Fruit fly (Drosophila melanogaster) whole organism, embryonic: ENCODE data around the gene CG15534.

Experiments used
- Aef1 ChIP-seq: fragments of 200-800 bp; sonication (Bioruptor generic); IDR thresholded peaks from 3 replicates; pipeline ENCODE4 v1.3.6; 2022; ENCODE audit warnings: missing biosample characterization, missing genetic modification characterization
- Antp ChIP-seq: fragments of 200-800 bp; sonication (Bioruptor generic); optimal IDR thresholded peaks from 3 replicates; lab custom pipeline; 2016; ENCODE audit warnings: missing biosample characterization, missing genetic modification characterization
- Asciz ChIP-seq: fragments of 200-800 bp; sonication (Bioruptor generic); optimal IDR thresholded peaks from 2 replicates; lab custom pipeline; 2017; ENCODE audit warnings: missing biosample characterization, mild to moderate bottlenecking, missing genetic modification characterization, missing genetic modification reagents
- Atf3 ChIP-seq: fragments of 200-800 bp; sonication (Bioruptor generic); optimal IDR thresholded peaks from 3 replicates; lab custom pipeline; 2016; ENCODE audit warnings: missing biosample characterization, missing genetic modification characterization
- Awh ChIP-seq: fragments of 200-800 bp; sonication (Bioruptor generic); IDR thresholded peaks from 2 replicates; pipeline ENCODE4, ENCODE4 v1.3.6; 2022; ENCODE audit warnings: missing biosample characterization, missing genetic modification characterization
- Bdp1 ChIP-seq: fragments of 200-800 bp; sonication (Bioruptor generic); optimal IDR thresholded peaks from 3 replicates; lab custom pipeline; 2016; ENCODE audit warnings: missing biosample characterization, missing genetic modification characterization
- CG10462 ChIP-seq: fragments of 200-800 bp; sonication (Bioruptor generic); optimal IDR thresholded peaks from 2 replicates; lab custom pipeline; 2016; ENCODE audit warnings: missing biosample characterization, missing genetic modification characterization
- CG11560 ChIP-seq: fragments of 200-800 bp; sonication (Bioruptor generic); IDR thresholded peaks from 3 replicates; pipeline ENCODE4 v1.3.6; 2022; ENCODE audit warnings: missing biosample characterization, missing genetic modification characterization
- CG11695 ChIP-seq: fragments of 200-800 bp; sonication (Bioruptor generic); IDR thresholded peaks from 3 replicates; pipeline ENCODE4 v1.3.6; 2022; ENCODE audit warnings: missing biosample characterization, missing genetic modification characterization
- CG14014 ChIP-seq: fragments of 200-800 bp; sonication (Bioruptor generic); IDR thresholded peaks from 2 replicates; pipeline ENCODE4 v1.3.6; 2022; ENCODE audit warnings: missing biosample characterization, missing genetic modification characterization
- CG14710 ChIP-seq: fragments of 200-800 bp; sonication (Bioruptor generic); optimal IDR thresholded peaks from 3 replicates; lab custom pipeline; 2019; ENCODE audit warnings: missing biosample characterization, mild to moderate bottlenecking, missing genetic modification characterization, moderate library complexity
- CG14965 ChIP-seq: fragments of 200-800 bp; sonication (Bioruptor generic); optimal IDR thresholded peaks from 2 replicates; lab custom pipeline; 2016; ENCODE audit warnings: missing biosample characterization, missing genetic modification characterization, borderline replicate concordance
- CG15011 ChIP-seq: fragments of 200-800 bp; sonication (Bioruptor generic); optimal IDR thresholded peaks from 3 replicates; lab custom pipeline; 2018; ENCODE audit warnings: missing biosample characterization, mild to moderate bottlenecking, missing genetic modification characterization
- CG15514 ChIP-seq: fragments of 200-800 bp; sonication (Bioruptor generic); optimal IDR thresholded peaks from 3 replicates; lab custom pipeline; 2017; ENCODE audit warnings: missing biosample characterization, missing genetic modification characterization, mild to moderate bottlenecking, moderate library complexity, missing genetic modification reagents
- CG17802 ChIP-seq: fragments of 200-800 bp; sonication (Bioruptor generic); optimal IDR thresholded peaks from 2 replicates; lab custom pipeline; 2018; ENCODE audit warnings: missing biosample characterization, mild to moderate bottlenecking, missing genetic modification characterization, moderate library complexity
- CG18619 ChIP-seq: fragments of 200-800 bp; sonication (Bioruptor generic); optimal IDR thresholded peaks from 3 replicates; lab custom pipeline; 2017; ENCODE audit warnings: missing biosample characterization, mild to moderate bottlenecking, missing genetic modification characterization
- CG32532 ChIP-seq: fragments of 200-800 bp; sonication (Bioruptor generic); IDR thresholded peaks from 2 replicates; pipeline ENCODE4 v1.3.6; 2022; ENCODE audit warnings: missing biosample characterization, missing genetic modification characterization
- CG33213 ChIP-seq: fragments of 200-800 bp; sonication (Bioruptor generic); optimal IDR thresholded peaks from 3 replicates; lab custom pipeline; 2016; ENCODE audit warnings: missing biosample characterization, missing genetic modification characterization
- CG3995 ChIP-seq: fragments of 200-800 bp; sonication (Bioruptor generic); optimal IDR thresholded peaks from 3 replicates; lab custom pipeline; 2016; ENCODE audit warnings: missing biosample characterization, missing genetic modification characterization
- CG8478 ChIP-seq: fragments of >200 bp; optimal IDR thresholded peaks from 2 replicates; lab custom pipeline; 2018
- CG8765 ChIP-seq: fragments of 200-800 bp; sonication (Bioruptor generic); IDR thresholded peaks from 2 replicates; pipeline ENCODE4 v1.3.6; 2022; ENCODE audit warnings: missing biosample characterization, missing genetic modification characterization
- Deaf1 ChIP-seq: fragments of 200-800 bp; optimal IDR thresholded peaks from 3 replicates; lab custom pipeline; 2019; ENCODE audit warnings: missing biosample characterization, mild to moderate bottlenecking, missing genetic modification characterization, moderate library complexity
- Dfd ChIP-seq, 2 experiments: fragments of >200 bp; optimal IDR thresholded peaks; 2 replicates each; lab custom pipeline; 2017; ENCODE audit warnings: missing biosample characterization in 2 of 2, missing genetic modification characterization in 2 of 2
- Fer2 ChIP-seq: fragments of 200-800 bp; sonication (Bioruptor generic); optimal IDR thresholded peaks from 2 replicates; lab custom pipeline; 2018; ENCODE audit warnings: missing biosample characterization, mild to moderate bottlenecking, missing genetic modification characterization, moderate library complexity
- Gug ChIP-seq: fragments of 200-800 bp; sonication (Bioruptor generic); IDR thresholded peaks from 4 replicates; pipeline ENCODE4 v1.3.6; 2022; ENCODE audit warnings: missing biosample characterization, missing genetic modification characterization
- H15 ChIP-seq: fragments of 200-800 bp; sonication (Bioruptor generic); IDR thresholded peaks from 3 replicates; pipeline ENCODE4 v1.3.6; 2022; ENCODE audit warnings: missing biosample characterization, missing genetic modification characterization
- H2.0 ChIP-seq: fragments of 200-800 bp; sonication (Bioruptor generic); IDR thresholded peaks from 2 replicates; pipeline ENCODE4 v1.3.6; 2022; ENCODE audit warnings: missing biosample characterization, missing genetic modification characterization
- HLH4C ChIP-seq: fragments of 200-800 bp; sonication (Bioruptor generic); IDR thresholded peaks from 3 replicates; pipeline ENCODE4 v1.3.6; 2022; ENCODE audit warnings: missing biosample characterization, missing genetic modification characterization; ENCODE audit not compliant: partially characterized antibody
- Hr3 ChIP-seq: fragments of 200-800 bp; sonication (Bioruptor generic); optimal IDR thresholded peaks from 3 replicates; lab custom pipeline; 2016; ENCODE audit warnings: missing biosample characterization, missing genetic modification characterization
- Med ChIP-seq: fragments of 200-800 bp; sonication (Bioruptor generic); peaks from one replicate; lab custom pipeline; 2016; ENCODE audit warnings: missing biosample characterization, missing genetic modification characterization, mild to moderate bottlenecking, inconsistent platforms, moderate library complexity
- NK7.1 ChIP-seq: fragments of 200-800 bp; sonication (Bioruptor generic); optimal IDR thresholded peaks from 3 replicates; lab custom pipeline; 2016; ENCODE audit warnings: missing biosample characterization, missing genetic modification characterization
- Scr ChIP-seq: fragments of 200-800 bp; sonication (Bioruptor generic); IDR thresholded peaks from 2 replicates; pipeline ENCODE4 v1.3.6; 2022; ENCODE audit warnings: missing biosample characterization, missing genetic modification characterization; ENCODE audit not compliant: partially characterized antibody
- Sin3A ChIP-seq: fragments of >200 bp; optimal IDR thresholded peaks from 2 replicates; lab custom pipeline; 2018
- YL-1 ChIP-seq: fragments of 200-800 bp; sonication (Bioruptor generic); optimal IDR thresholded peaks from 3 replicates; lab custom pipeline; 2017; ENCODE audit warnings: missing biosample characterization, mild to moderate bottlenecking, missing genetic modification characterization
- ato ChIP-seq: fragments of 200-800 bp; sonication (Bioruptor generic); IDR thresholded peaks from 2 replicates; pipeline ENCODE4 v1.3.6; 2022; ENCODE audit warnings: missing biosample characterization, missing genetic modification characterization; ENCODE audit not compliant: partially characterized antibody
- az2 ChIP-seq: fragments of 200-800 bp; sonication (Bioruptor generic); optimal IDR thresholded peaks from 3 replicates; lab custom pipeline; 2016; ENCODE audit warnings: missing biosample characterization, missing genetic modification characterization
- btn ChIP-seq: fragments of 200-800 bp; sonication (Bioruptor generic); optimal IDR thresholded peaks from 2 replicates; lab custom pipeline; 2016; ENCODE audit warnings: missing biosample characterization, missing genetic modification characterization
- crp ChIP-seq, 2 experiments: fragments of 200-800 bp; sonication (Bioruptor generic); optimal IDR thresholded peaks; 2 replicates in 1 of 2; 3 replicates in 1 of 2; lab custom pipeline; 2017; ENCODE audit warnings: missing biosample characterization in 2 of 2, missing genetic modification characterization in 2 of 2, mild to moderate bottlenecking in 1 of 2, moderate library complexity in 1 of 2
- da ChIP-seq: fragments of 200-800 bp; sonication (Bioruptor generic); optimal IDR thresholded peaks from 2 replicates; lab custom pipeline; 2016; ENCODE audit warnings: missing biosample characterization, missing genetic modification characterization
- dysf ChIP-seq: fragments of 200-800 bp; sonication (Bioruptor generic); IDR thresholded peaks from 3 replicates; pipeline ENCODE4 v1.3.6; 2022; ENCODE audit warnings: missing biosample characterization, missing genetic modification characterization
- gsb-n ChIP-seq: fragments of 200-800 bp; sonication (Bioruptor generic); optimal IDR thresholded peaks from 3 replicates; lab custom pipeline; 2018; ENCODE audit warnings: missing biosample characterization, mild to moderate bottlenecking, missing genetic modification characterization
- hkb ChIP-seq, 2 experiments: fragments of 200-800 bp in 1 of 2; fragments of >200 bp in 1 of 2; sonication (Bioruptor generic) in 1 of 2; IDR thresholded peaks in 1 of 2; optimal IDR thresholded peaks in 1 of 2; 2 replicates each; pipeline versions ENCODE4 v1.3.6 to Lab custom; 2017 to 2022; ENCODE audit warnings: missing biosample characterization in 1 of 2, missing genetic modification characterization in 1 of 2
- lab ChIP-seq: fragments of 200-800 bp; sonication (Bioruptor generic); optimal IDR thresholded peaks from 3 replicates; lab custom pipeline; 2017; ENCODE audit warnings: missing biosample characterization, missing genetic modification characterization, mild to moderate bottlenecking, moderate library complexity, missing genetic modification reagents
- mam ChIP-seq: fragments of 200-800 bp; sonication (Bioruptor generic); optimal IDR thresholded peaks from 3 replicates; lab custom pipeline; 2016; ENCODE audit warnings: missing biosample characterization, missing genetic modification characterization
- pfk ChIP-seq: fragments of 200-800 bp; sonication (Bioruptor generic); optimal IDR thresholded peaks from 2 replicates; lab custom pipeline; 2018; ENCODE audit warnings: missing biosample characterization, mild to moderate bottlenecking, missing genetic modification characterization, moderate library complexity
- sima ChIP-seq: fragments of 200-800 bp; sonication (Bioruptor generic); optimal IDR thresholded peaks from 2 replicates; lab custom pipeline; 2016; ENCODE audit warnings: missing biosample characterization, missing genetic modification characterization
- so ChIP-seq: fragments of 200-800 bp; sonication (Bioruptor generic); IDR thresholded peaks from 3 replicates; pipeline ENCODE4 v1.3.6; 2022; ENCODE audit warnings: missing biosample characterization, missing genetic modification characterization
- stc ChIP-seq: fragments of 200-800 bp; sonication (Bioruptor generic); IDR thresholded peaks from 2 replicates; pipeline ENCODE4 v1.3.6; 2022; ENCODE audit warnings: missing biosample characterization, missing genetic modification characterization
- vvl ChIP-seq: fragments of 200-800 bp; sonication (Bioruptor generic); IDR thresholded peaks from 2 replicates; pipeline ENCODE4 v1.3.6; 2022; ENCODE audit warnings: missing biosample characterization, missing genetic modification characterization
- zf30C ChIP-seq: fragments of 200-800 bp; sonication (Bioruptor generic); optimal IDR thresholded peaks from 3 replicates; lab custom pipeline; 2018; ENCODE audit warnings: missing biosample characterization, mild to moderate bottlenecking, missing genetic modification characterization

The CG15534 gene

DNA sequence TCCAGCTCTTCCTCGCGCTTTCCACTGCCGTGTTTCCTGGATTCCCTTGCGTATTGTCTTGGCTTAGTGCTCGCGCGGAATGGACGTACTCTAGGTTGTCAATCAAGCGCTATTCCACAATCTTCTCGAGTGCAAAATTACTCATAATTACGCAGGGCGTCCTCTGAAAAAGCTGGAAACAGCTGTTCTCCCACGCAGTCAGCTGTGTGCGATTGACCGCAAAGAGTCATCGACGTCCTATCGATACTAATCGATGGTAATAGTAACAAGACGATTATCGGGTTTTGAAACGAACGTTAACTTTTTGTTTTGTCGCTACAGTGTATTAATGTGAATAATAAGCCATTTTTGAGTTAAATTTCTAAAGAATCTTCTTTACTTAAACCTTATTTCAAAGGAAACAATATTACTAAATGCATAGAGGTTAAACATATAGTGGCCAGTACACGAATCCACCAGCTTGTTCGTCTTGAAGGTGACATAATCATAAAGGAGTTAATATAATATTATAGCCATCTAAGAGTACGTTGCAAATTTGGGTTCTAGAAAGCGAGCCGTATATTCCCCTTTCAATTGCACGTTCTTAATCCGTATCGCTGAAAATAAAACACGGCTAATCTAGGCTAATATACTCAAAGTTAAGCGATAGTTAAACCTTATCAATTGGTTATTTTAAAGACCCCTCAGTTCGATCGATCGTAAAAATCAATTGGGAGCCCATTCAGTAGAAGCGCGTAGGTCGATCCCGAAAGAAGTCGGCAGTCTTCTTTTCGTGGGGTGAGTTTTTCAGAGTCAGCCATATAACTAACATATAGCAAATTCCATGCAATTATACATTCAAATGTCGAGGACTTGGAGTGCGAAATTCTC, 27.4 kb downstream of the CG15534 start, which contains the start of the genes CG2224 and CDase (continued):
- TF ChIP-seq ato: peak; percentile 95
- no peak for TF ChIP-seq Dfd (GFP tag; optimal IDR thresholded peaks at IDR 0.05; lab: Kevin White, UChicago)
- no peak for TF ChIP-seq CG8478 (lab: Kevin White, UChicago)
- no peak for TF ChIP-seq so
- TF ChIP-seq Scr (GFP tag; lab: Robert Waterston, UW): peak; percentile 89
- TF ChIP-seq Awh (GFP tag; lab: Robert Waterston, UW): no peak
- TF ChIP-seq btn: no peak
- TF ChIP-seq CG18619 (GFP tag; lab: Kevin White, UChicago): no peak
- TF ChIP-seq Aef1 (GFP tag; lab: Robert Waterston, UW): no peak
- no peak for TF ChIP-seq CG14965 (GFP tag; lab: Kevin White, UChicago)
- TF ChIP-seq CG15514 (GFP tag; lab: Kevin White, UChicago): peak; percentile 62
- TF ChIP-seq Antp: no peak
- no peak for TF ChIP-seq az2 (GFP tag; lab: Kevin White, UChicago)
- TF ChIP-seq dysf: no peak
- no peak for TF ChIP-seq CG11560 (tag; lab: Robert Waterston, UW)
- no peak for TF ChIP-seq mam
- no peak for TF ChIP-seq CG10462 (GFP tag; lab: Kevin White, UChicago)
- TF ChIP-seq CG33213: no peak
- TF ChIP-seq gsb-n (tag; lab: Kevin White, UChicago): no peak
- no peak for TF ChIP-seq Gug (GFP tag; lab: Robert Waterston, UW)
- TF ChIP-seq zf30C (GFP tag; lab: Kevin White, UChicago): no peak
- no peak for TF ChIP-seq NK7.1 (GFP tag; lab: Kevin White, UChicago)
- no peak for TF ChIP-seq YL-1 (GFP tag; lab: Kevin White, UChicago)
- TF ChIP-seq Atf3 (GFP tag; lab: Kevin White, UChicago): no peak
- no peak for TF ChIP-seq CG17802
- no peak for TF ChIP-seq hkb (optimal IDR thresholded peaks at IDR 0.05; lab: Kevin White, UChicago)
- TF ChIP-seq hkb (GFP tag; IDR thresholded peaks at IDR 0.05; lab: Robert Waterston, UW): no peak
- no peak for TF ChIP-seq Fer2 (tag; lab: Kevin White, UChicago)
- TF ChIP-seq CG3995: no peak
- no peak for TF ChIP-seq vvl (GFP tag; lab: Robert Waterston, UW)
- TF ChIP-seq H15 (GFP tag; lab: Robert Waterston, UW): no peak
- TF ChIP-seq CG11695 (GFP tag; lab: Robert Waterston, UW): no peak
- no peak for TF ChIP-seq Sin3A (lab: Kevin White, UChicago)
- TF ChIP-seq CG14014: no peak
- TF ChIP-seq da (GFP tag; lab: Kevin White, UChicago): no peak
- no peak for TF ChIP-seq Bdp1 (GFP tag; lab: Kevin White, UChicago)
- no peak for TF ChIP-seq H2.0 (GFP tag; lab: Robert Waterston, UW)
- TF ChIP-seq Med (GFP tag; lab: Kevin White, UChicago): peak; percentile 73
- TF ChIP-seq crp (GFP tag; optimal IDR thresholded peaks at IDR 0.05; lab: Kevin White, UChicago): peak; percentile 89 to 99
- no peak for TF ChIP-seq Deaf1 (tag; lab: Kevin White, UChicago)
- no peak for TF ChIP-seq CG15011 (GFP tag; lab: Kevin White, UChicago)
- TF ChIP-seq CG14710 (tag; lab: Kevin White, UChicago): no peak
- TF ChIP-seq CG32532 (GFP tag; lab: Robert Waterston, UW): no peak
- TF ChIP-seq pfk (GFP tag; lab: Kevin White, UChicago): no peak
- peak; percentile 93 for TF ChIP-seq HLH4C (GFP tag; lab: Robert Waterston, UW)
- no peak for TF ChIP-seq CG8765 (GFP tag; lab: Robert Waterston, UW)
- TF ChIP-seq lab: no peak
- TF ChIP-seq Hr3 (GFP tag; lab: Kevin White, UChicago): no peak
- no peak for TF ChIP-seq sima (GFP tag; lab: Kevin White, UChicago)
- TF ChIP-seq stc (GFP tag; lab: Robert Waterston, UW): no peak
- no peak for TF ChIP-seq Asciz (GFP tag; lab: Kevin White, UChicago)
